Fruit fly (Drosophila melanogaster): ENCODE results near the gene Taf4.

Taf4 gene

DNA sequence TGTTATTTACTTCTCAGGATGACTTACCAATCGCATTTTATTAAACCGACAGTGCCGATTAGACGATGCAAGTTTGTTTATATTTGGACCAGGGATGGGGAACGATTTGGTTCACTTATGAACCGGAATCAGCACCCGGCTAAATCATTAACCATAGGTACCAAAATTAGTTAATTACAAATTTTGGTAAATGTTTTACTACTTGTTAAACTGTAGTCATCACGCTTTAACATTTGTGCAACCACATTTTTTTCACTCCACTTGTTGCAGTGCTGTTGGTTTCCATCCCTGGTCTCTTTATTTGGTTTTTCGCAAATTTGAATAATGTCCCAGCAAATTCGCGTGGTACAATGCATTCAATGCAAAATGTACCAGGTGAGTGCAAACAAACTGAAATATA is 7.5 kb upstream of the Taf4 start, which contains the start of the genes IntS9 and CG43295 (continued):
- TF ChIP-seq CG10462 (GFP tag; optimal IDR thresholded peaks at IDR 0.05) (peak; percentile 75), repo (GFP tag; optimal IDR thresholded peaks at IDR 0.05) (peak; percentile 80), ash1 (GFP tag; optimal IDR thresholded peaks at IDR 0.05) (no peak), Meics (GFP tag; optimal IDR thresholded peaks at IDR 0.05) (peak; percentile 69), chn (GFP tag; optimal IDR thresholded peaks at IDR 0.05) (peak; percentile 90), stc (GFP tag; IDR thresholded peaks at IDR 0.05) (peak; percentile 82), NC2α (GFP tag; optimal IDR thresholded peaks at IDR 0.05) (peak; percentile 79), Lpt (GFP tag; optimal IDR thresholded peaks at IDR 0.05) (no peak), grn (GFP tag; optimal IDR thresholded peaks at IDR 0.05) (no peak), CG32767 (GFP tag; IDR thresholded peaks at IDR 0.05) (peak; percentile 81), CG6765 (GFP tag; optimal IDR thresholded peaks at IDR 0.05) (no peak), nerfin-1 (tag; optimal IDR thresholded peaks at IDR 0.05) (no peak), dati (GFP tag; IDR thresholded peaks at IDR 0.05) (peak; percentile 82), CG14667 (GFP tag; IDR thresholded peaks at IDR 0.05) (peak; percentile 66), vnd (GFP tag; IDR thresholded peaks at IDR 0.05; ENCODE audit: partially characterized antibody) (no peak), CG13287 (GFP tag; IDR thresholded peaks at IDR 0.05; ENCODE audit: partially characterized antibody) (peak; percentile 66), Side (GFP tag; optimal IDR thresholded peaks at IDR 0.05) (peak; percentile 87), Asciz (GFP tag; optimal IDR thresholded peaks at IDR 0.05) (no peak), CG6813 (GFP tag; optimal IDR thresholded peaks at IDR 0.05) (peak; percentile 68), YL-1 (GFP tag; optimal IDR thresholded peaks at IDR 0.05) (peak; percentile 65), Hr39 (optimal IDR thresholded peaks at IDR 0.05) (no peak), BEAF-32 (GFP tag; optimal IDR thresholded peaks at IDR 0.05) (peak; percentile 25), al (GFP tag; IDR thresholded peaks at IDR 0.05) (peak; percentile 80), Tbp (GFP tag; optimal IDR thresholded peaks at IDR 0.05) (no peak), CG11696 (GFP tag; IDR thresholded peaks at IDR 0.05) (peak; percentile 65), Lhr (GFP tag; optimal IDR thresholded peaks at IDR 0.05) (peak; percentile 48), crol (GFP tag; IDR thresholded peaks at IDR 0.05) (0 out of 2 replicates have a peak, but pooled peaks have one; percentile 17), Xbp1 (GFP tag; optimal IDR thresholded peaks at IDR 0.05) (peak; percentile 90), CG9437 (GFP tag; optimal IDR thresholded peaks at IDR 0.05) (peak; percentile 42), CG33213 (GFP tag; optimal IDR thresholded peaks at IDR 0.05) (peak; percentile 77), CG8924 (tag; optimal IDR thresholded peaks at IDR 0.05) (no peak), Lim3 (GFP tag; IDR thresholded peaks at IDR 0.05) (no peak), hb (GFP tag; IDR thresholded peaks at IDR 0.05; ENCODE audit: partially characterized antibody) (no peak), odd (GFP tag; optimal IDR thresholded peaks at IDR 0.05) (no peak), ERR (GFP tag; optimal IDR thresholded peaks at IDR 0.05) (peak; percentile 71), sug (tag; optimal IDR thresholded peaks at IDR 0.05) (no peak), Stat92E (GFP tag; optimal IDR thresholded peaks at IDR 0.05) (no peak), Hsf (GFP tag; optimal IDR thresholded peaks at IDR 0.05) (peak; percentile 91), Chrac-16 (GFP tag; optimal IDR thresholded peaks at IDR 0.05) (peak; percentile 89), crp (GFP tag; optimal IDR thresholded peaks at IDR 0.05) (peak in 1 of 2 experiments; percentile 34), pb (GFP tag; optimal IDR thresholded peaks at IDR 0.05) (peak; percentile 70), pnt (GFP tag; optimal IDR thresholded peaks at IDR 0.05) (peak; percentile 83), sima (GFP tag; optimal IDR thresholded peaks at IDR 0.05) (peak; percentile 25), dpn (GFP tag; optimal IDR thresholded peaks at IDR 0.05) (peak; percentile 87 to 89), Atf3 (GFP tag; optimal IDR thresholded peaks at IDR 0.05) (peak; percentile 79), CG34376 (GFP tag; optimal IDR thresholded peaks at IDR 0.05) (peak; percentile 35), CG11723 (GFP tag; optimal IDR thresholded peaks at IDR 0.05) (no peak), CG15269 (tag; optimal IDR thresholded peaks at IDR 0.05) (no peak), ken (GFP tag; IDR thresholded peaks at IDR 0.05) (peak; percentile 79; the same call in 2 of the 3 replicates), CG18619 (GFP tag; optimal IDR thresholded peaks at IDR 0.05) (peak; percentile 41), br (optimal IDR thresholded peaks at IDR 0.05) (no peak), yki (optimal IDR thresholded peaks at IDR 0.05) (no peak)

Data from whole organism, embryonic.